Worm (Caenorhabditis elegans) whole organism, L4 larva: ENCODE measurements around the gene Y25C1A.8.

Source experiments
- F37D6.2 ChIP-seq: sonication (generic microtip); optimal IDR thresholded peaks from 2 replicates; lab custom pipeline; 2016; ENCODE audit warnings: mild to moderate bottlenecking, missing genetic modification characterization, missing compliant biosample characterization
- F44E2.7 ChIP-seq: fragments of 200-800 bp; sonication (Bioruptor generic); IDR thresholded peaks from 2 replicates; pipeline ENCODE4 v2.1.2; 2022; ENCODE audit warnings: missing genetic modification characterization, missing compliant biosample characterization
- F49E8.2 ChIP-seq: sonication (generic microtip); optimal IDR thresholded peaks from 2 replicates; lab custom pipeline; 2016; ENCODE audit warnings: missing compliant biosample characterization, mild to moderate bottlenecking, missing genetic modification characterization, borderline replicate concordance
- R02D3.7 ChIP-seq: fragments of 150-350 bp; sonication (generic microtip); optimal IDR thresholded peaks from 3 replicates; lab custom pipeline; 2014; ENCODE audit warnings: missing biosample characterization, missing genetic modification characterization
- T20F7.1 ChIP-seq: fragments of 200-800 bp; sonication (Bioruptor generic); optimal IDR thresholded peaks from 2 replicates; lab custom pipeline; 2018; ENCODE audit warnings: mild to moderate bottlenecking, missing genetic modification characterization, missing compliant biosample characterization
- Y5F2A.4 ChIP-seq: fragments of 200-800 bp; sonication (Bioruptor generic); optimal IDR thresholded peaks from 2 replicates; lab custom pipeline; 2018; ENCODE audit warnings: mild to moderate bottlenecking, missing genetic modification characterization, missing compliant biosample characterization
- Y75B8A.6 ChIP-seq: fragments of 200-800 bp; sonication (Bioruptor generic); IDR thresholded peaks from 2 replicates; pipeline ENCODE4 v1.3.6; 2022; ENCODE audit warnings: missing genetic modification reagents, missing genetic modification characterization, missing compliant biosample characterization
- attf-4 ChIP-seq: sonication (generic microtip); optimal IDR thresholded peaks from 3 replicates; lab custom pipeline; 2017; ENCODE audit warnings: missing biosample characterization, missing genetic modification characterization
- dmd-6 ChIP-seq: fragments of 200-800 bp; sonication (Bioruptor generic); IDR thresholded peaks from 2 replicates; pipeline ENCODE4 v1.3.6; 2022; ENCODE audit warnings: missing genetic modification reagents, missing genetic modification characterization, missing compliant biosample characterization
- dmd-9 ChIP-seq: fragments of 200-800 bp; sonication (Bioruptor generic); IDR thresholded peaks from 2 replicates; pipeline ENCODE4 v1.3.6; 2022; ENCODE audit warnings: missing genetic modification reagents, missing genetic modification characterization, missing compliant biosample characterization
- dpl-1 ChIP-seq: fragments of 150-350 bp; optimal IDR thresholded peaks from 2 replicates; lab custom pipeline; 2014; ENCODE audit warnings: missing biosample characterization, missing genetic modification reagents, missing genetic modification characterization
- duxl-1 ChIP-seq: sonication (generic microtip); optimal IDR thresholded peaks from 2 replicates; lab custom pipeline; 2016; ENCODE audit warnings: mild to moderate bottlenecking, missing genetic modification characterization, moderate library complexity, missing compliant biosample characterization; ENCODE audit not compliant: poor library complexity
- egl-43 ChIP-seq: fragments of 200-800 bp; sonication (Bioruptor generic); IDR thresholded peaks from 2 replicates; pipeline ENCODE4 v1.3.6; 2022; ENCODE audit warnings: missing genetic modification reagents, missing genetic modification characterization, missing compliant biosample characterization
- fkh-10 ChIP-seq: fragments of 150-350 bp; optimal IDR thresholded peaks from 2 replicates; lab custom pipeline; 2014; ENCODE audit warnings: missing biosample characterization, missing genetic modification reagents, missing genetic modification characterization
- gei-8 ChIP-seq: fragments of 200-800 bp; sonication (Bioruptor generic); optimal IDR thresholded peaks from 2 replicates; lab custom pipeline; 2018; ENCODE audit warnings: mild to moderate bottlenecking, missing genetic modification characterization, missing compliant biosample characterization
- hif-1 ChIP-seq, 2 experiments: sonication (generic microtip); optimal IDR thresholded peaks; 2 replicates each; lab custom pipeline; 2016 to 2017; ENCODE audit warnings: missing compliant biosample characterization in 2 of 2, missing genetic modification characterization in 2 of 2, missing genetic modification reagents in 2 of 2, missing genotype in 2 of 2, mild to moderate bottlenecking in 1 of 2
- hlh-30 ChIP-seq: sonication (generic microtip); optimal IDR thresholded peaks from 2 replicates; lab custom pipeline; 2017; ENCODE audit warnings: antibody characterized with exemption, mild to moderate bottlenecking, missing genetic modification characterization, missing compliant biosample characterization; ENCODE audit not compliant: insufficient read depth
- hmg-1.1 ChIP-seq: fragments of 200-800 bp; sonication (Bioruptor generic); IDR thresholded peaks from 2 replicates; pipeline ENCODE4 v1.3.6; 2022; ENCODE audit warnings: missing genetic modification reagents, missing genetic modification characterization, missing compliant biosample characterization
- jun-1 ChIP-seq: fragments of 150-350 bp; optimal IDR thresholded peaks from 2 replicates; lab custom pipeline; 2014; ENCODE audit warnings: missing biosample characterization, missing genetic modification reagents, missing genetic modification characterization
- lin-1 ChIP-seq: fragments of 200-800 bp; sonication (Bioruptor generic); IDR thresholded peaks from 2 replicates; pipeline ENCODE4 v1.3.6; 2022; ENCODE audit warnings: missing genetic modification reagents, missing genetic modification characterization, missing compliant biosample characterization
- mdl-1 ChIP-seq, 2 experiments: fragments of 150-350 bp in 1 of 2; sonication (generic microtip) in 1 of 2; optimal IDR thresholded peaks; 2 replicates each; lab custom pipeline; 2014 to 2017; ENCODE audit warnings: missing biosample characterization in 2 of 2, missing genetic modification characterization in 2 of 2
- mes-2 ChIP-seq: sonication (generic microtip); optimal IDR thresholded peaks from 2 replicates; lab custom pipeline; 2016; ENCODE audit warnings: missing genotype, mild to moderate bottlenecking, missing genetic modification characterization, missing compliant biosample characterization; ENCODE audit not compliant: poor library complexity, severe bottlenecking
- mxl-2 ChIP-seq: fragments of 200-800 bp; sonication (Bioruptor generic); conservative IDR thresholded peaks from 2 replicates; pipeline ENCODE4 v1.3.6; 2022; ENCODE audit warnings: missing genetic modification reagents, missing genetic modification characterization, missing compliant biosample characterization
- nhr-28 ChIP-seq: fragments of 150-350 bp; optimal IDR thresholded peaks from 2 replicates; lab custom pipeline; 2014; ENCODE audit warnings: missing biosample characterization, missing genetic modification characterization
- nhr-41 ChIP-seq: fragments of 200-800 bp; sonication (Bioruptor generic); IDR thresholded peaks from 2 replicates; pipeline ENCODE4 v1.3.6; 2022; ENCODE audit warnings: missing genetic modification reagents, missing genetic modification characterization, missing compliant biosample characterization
- nhr-6 ChIP-seq: fragments of 150-350 bp; optimal IDR thresholded peaks from 2 replicates; lab custom pipeline; 2014; ENCODE audit warnings: missing biosample characterization, missing genetic modification characterization
- nhr-76 ChIP-seq: fragments of 150-350 bp; optimal IDR thresholded peaks from 2 replicates; lab custom pipeline; 2014; ENCODE audit warnings: missing biosample characterization, missing genetic modification characterization
- pqm-1 ChIP-seq: sonication (generic microtip); optimal IDR thresholded peaks from 2 replicates; lab custom pipeline; 2017; ENCODE audit warnings: missing biosample characterization, missing genetic modification characterization
- saeg-2 ChIP-seq: fragments of 200-800 bp; sonication (Bioruptor generic); IDR thresholded peaks from 2 replicates; pipeline ENCODE4 v1.3.6; 2022; ENCODE audit warnings: missing genetic modification reagents, missing genetic modification characterization, missing compliant biosample characterization
- skn-1 ChIP-seq: fragments of 150-350 bp; optimal IDR thresholded peaks from 2 replicates; lab custom pipeline; 2014; ENCODE audit warnings: missing biosample characterization, missing genetic modification characterization
- spr-1 ChIP-seq: sonication (generic microtip); optimal IDR thresholded peaks from 2 replicates; lab custom pipeline; 2016; ENCODE audit warnings: mild to moderate bottlenecking, missing genetic modification characterization, missing compliant biosample characterization
- spr-3 ChIP-seq: fragments of 200-800 bp; sonication (Bioruptor generic); optimal IDR thresholded peaks from 2 replicates; lab custom pipeline; 2018; ENCODE audit warnings: mild to moderate bottlenecking, missing genetic modification characterization, missing compliant biosample characterization
- unc-62 ChIP-seq, 3 experiments: fragments of 150-350 bp in 1 of 3; sonication (generic microtip); optimal IDR thresholded peaks in 2 of 3; peaks in 1 of 3; 1 replicate in 1 of 3; 2 replicates in 2 of 3; lab custom pipeline; 2014 to 2017; ENCODE audit warnings: missing biosample characterization in 3 of 3, missing genetic modification characterization in 3 of 3, missing genetic modification reagents in 3 of 3, missing genotype in 1 of 3
- zag-1 ChIP-seq: fragments of 150-350 bp; optimal IDR thresholded peaks from 2 replicates; lab custom pipeline; 2014; ENCODE audit warnings: missing biosample characterization, missing genetic modification characterization
- zfp-3 ChIP-seq: fragments of 200-800 bp; sonication (Bioruptor generic); conservative IDR thresholded peaks from 2 replicates; pipeline ENCODE4 v1.3.6; 2022; ENCODE audit warnings: missing genetic modification reagents, missing genetic modification characterization, missing compliant biosample characterization

The Y25C1A.8 gene

DNA sequence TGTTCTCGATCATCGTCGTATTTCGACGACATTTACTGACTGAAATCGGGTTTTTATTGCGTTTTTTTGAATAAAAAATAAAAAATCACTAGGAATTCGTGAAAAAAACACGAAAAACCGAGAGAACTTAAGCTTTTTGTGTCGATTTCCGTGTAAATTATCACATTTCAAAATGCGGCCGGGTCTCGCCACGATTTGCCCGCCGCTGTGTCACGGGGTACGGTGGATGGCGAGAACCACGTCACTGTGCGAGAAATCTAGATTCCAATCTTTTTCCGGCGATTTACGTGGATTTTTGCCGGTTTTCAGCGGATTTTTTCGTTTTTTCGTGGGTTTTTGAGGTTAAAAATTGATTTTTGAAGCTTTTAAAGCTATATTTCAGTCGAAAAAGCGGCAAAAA, at the start of gene Y25C1A.8 (continued):
- 0 out of 2 replicates have a peak, but pooled peaks have one; percentile 50 for TF ChIP-seq saeg-2 (GFP tag; lab: Robert Waterston, UW)
- TF ChIP-seq dmd-6 (GFP tag; lab: Robert Waterston, UW) = peak; percentile 83
- peak; percentile 78 for TF ChIP-seq F37D6.2 (tag; lab: Kevin White, UChicago)

DNA sequence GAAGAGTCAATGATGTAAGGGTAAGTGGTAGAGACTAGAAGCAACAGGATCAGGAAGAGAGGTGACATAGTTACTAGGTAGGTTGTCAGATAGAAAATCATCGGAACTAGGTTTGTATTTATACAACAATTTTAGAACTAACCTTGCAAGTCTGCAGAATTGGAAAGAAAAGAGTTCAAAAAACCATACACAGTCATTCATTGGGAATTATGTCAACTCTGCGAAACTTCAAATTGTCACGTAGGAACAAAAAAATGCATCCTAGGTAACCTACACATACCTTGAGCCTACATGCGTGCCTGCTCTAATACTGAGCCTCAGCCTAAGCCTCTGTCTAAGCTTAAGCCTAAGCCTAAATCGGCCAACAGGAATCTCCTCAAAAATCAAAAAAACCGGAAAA, 49.6 kb upstream of the Y25C1A.8 start, which contains the start of gene ins-19:
ins-19 (minus strand) TSS at position 101 of the 400 bp plus-strand sequence.
- TF ChIP-seq spr-1 (tag; lab: Kevin White, UChicago) (no peak), hmg-1.1 (GFP tag; lab: Robert Waterston, UW) (no peak), nhr-41 (GFP tag; lab: Robert Waterston, UW) (no peak), T20F7.1 (GFP tag; lab: Kevin White, UChicago) (no peak), F37D6.2 (tag; lab: Kevin White, UChicago) (no peak), skn-1 (tag; lab: Kevin White, UChicago) (no peak), F49E8.2 (tag; lab: Kevin White, UChicago) (no peak), unc-62 (GFP tag; optimal IDR thresholded peaks at IDR 0.05 in 1 of 2; lab: Kevin White, UChicago) (no peak), unc-62 (tag; optimal IDR thresholded peaks at IDR 0.05; lab: Kevin White, UChicago) (no peak), attf-4 (tag; lab: Kevin White, UChicago) (no peak), jun-1 (tag; lab: Kevin White, UChicago) (no peak), egl-43 (GFP tag; lab: Robert Waterston, UW) (no peak), mes-2 (tag; lab: Kevin White, UChicago) (no peak)

DNA sequence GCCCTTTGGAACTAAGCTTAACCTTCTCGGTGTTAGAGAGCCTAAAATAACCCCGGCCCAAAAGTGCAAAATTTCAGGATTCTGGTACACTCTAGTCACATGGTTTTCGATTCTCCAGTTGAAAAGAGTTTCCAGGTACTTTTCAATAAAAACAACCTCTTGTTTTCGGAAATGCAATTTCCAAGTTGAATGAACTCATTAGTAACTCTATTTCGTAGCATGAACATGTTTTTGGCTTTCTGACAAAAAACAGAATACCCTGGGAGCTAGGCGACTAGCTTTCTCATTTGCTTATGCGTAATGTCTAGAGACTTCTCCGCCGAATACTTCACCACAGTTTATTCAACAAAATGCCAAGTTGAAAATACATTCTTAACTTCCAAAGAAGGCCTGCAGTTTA, 46.4 kb upstream of the Y25C1A.8 start, which contains the start of gene srh-71:
srh-71 (plus strand) TSS at position 301 of the 400 bp plus-strand sequence.
- TF ChIP-seq mdl-1 (tag; optimal IDR thresholded peaks at IDR 0.05; lab: Kevin White, UChicago) (no peak), fkh-10 (GFP tag; lab: Kevin White, UChicago) (no peak), egl-43 (GFP tag; lab: Robert Waterston, UW) (no peak), zfp-3 (GFP tag; lab: Robert Waterston, UW) (no peak), nhr-76 (tag; lab: Kevin White, UChicago) (no peak), mxl-2 (no peak), nhr-28 (tag; lab: Kevin White, UChicago) (no peak), pqm-1 (tag; lab: Kevin White, UChicago) (no peak), hif-1 (tag; optimal IDR thresholded peaks at IDR 0.05; lab: Kevin White, UChicago) (no peak), Y75B8A.6 (GFP tag; lab: Robert Waterston, UW) (no peak)
- TF ChIP-seq, all 104 proteins: peak for 0

DNA sequence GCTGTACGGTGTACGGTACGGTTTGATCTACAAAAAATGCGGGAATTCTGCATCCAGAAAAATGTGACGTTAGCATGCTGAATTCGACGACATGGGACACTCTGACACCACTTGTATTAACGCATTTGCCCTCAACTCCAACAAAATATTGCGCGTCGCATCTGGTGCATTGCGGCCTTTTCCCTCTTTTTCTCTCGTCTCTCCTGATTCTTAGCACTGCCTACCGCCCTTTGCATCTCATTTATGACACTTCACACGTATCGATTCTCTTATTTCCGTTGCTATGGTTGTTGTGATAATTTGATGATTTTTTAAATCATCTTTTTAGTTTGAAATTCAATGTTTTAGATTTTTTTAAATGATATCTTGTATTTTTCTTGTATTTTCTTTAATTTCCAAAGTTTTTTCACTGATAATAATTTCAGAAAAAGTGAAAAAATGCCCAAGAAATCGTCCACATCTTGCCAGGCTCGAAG, 42.2 kb upstream of the Y25C1A.8 start, which contains the start of gene T10D4.6:
T10D4.6 (plus strand) TSS at position 426 of the 476 bp plus-strand sequence.
- TF ChIP-seq spr-3 (GFP tag; lab: Kevin White, UChicago) (no peak), nhr-6 (tag; lab: Kevin White, UChicago) (peak; percentile 0), gei-8 (no peak), hmg-1.1 (GFP tag; lab: Robert Waterston, UW) (peak; percentile 44; the same call in 1 of the 2 replicates), dpl-1 (GFP tag; lab: Kevin White, UChicago) (peak; percentile 24), F44E2.7 (GFP tag; lab: Robert Waterston, UW) (no peak), Y5F2A.4 (GFP tag; lab: Kevin White, UChicago) (no peak), mes-2 (tag; lab: Kevin White, UChicago) (peak; percentile 47)

DNA sequence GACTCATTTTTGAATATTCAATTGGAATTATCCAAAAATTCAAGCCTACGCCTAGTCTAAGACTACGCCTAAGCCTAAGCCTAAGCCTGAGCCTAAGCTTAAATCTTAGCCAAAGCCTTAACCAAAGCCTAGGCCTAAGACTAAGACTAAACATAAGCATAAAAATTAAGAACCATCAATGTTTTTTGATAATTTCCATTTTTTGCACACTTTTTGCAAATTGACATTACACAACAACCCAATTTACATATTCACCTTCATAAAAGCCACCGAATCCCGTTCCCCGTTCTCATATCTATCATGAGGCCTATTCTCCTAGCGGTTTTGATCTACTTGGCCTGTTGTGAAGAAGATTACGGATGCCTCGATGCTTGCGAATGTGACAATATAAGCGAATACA, 40.7 kb upstream of the Y25C1A.8 start, which contains the start of gene T10D4.7:
T10D4.7 (plus strand) TSS at position 301 of the 400 bp plus-strand sequence.
- TF ChIP-seq duxl-1 (tag; lab: Kevin White, UChicago) (no peak), lin-1 (GFP tag; lab: Robert Waterston, UW) (no peak), dmd-6 (GFP tag; lab: Robert Waterston, UW) (no peak), dmd-9 (GFP tag; lab: Robert Waterston, UW) (no peak), zag-1 (tag; lab: Kevin White, UChicago) (no peak), R02D3.7 (tag; lab: Kevin White, UChicago) (no peak), hlh-30 (tag; lab: Kevin White, UChicago) (no peak)
